Worm (Caenorhabditis elegans) whole organism, young adult: Measurements from ENCODE around the gene tra-2.

ENCODE experiments used
- B0261.1 ChIP-seq: sonication (generic microtip); optimal IDR thresholded peaks from 2 replicates; lab custom pipeline; 2016; ENCODE audit warnings: mild to moderate bottlenecking, missing genetic modification characterization, moderate library complexity, missing compliant biosample characterization
- B0336.3 ChIP-seq: fragments of 200-800 bp; sonication (Bioruptor generic); IDR thresholded peaks from 2 replicates; pipeline ENCODE4 v1.3.6; 2022; ENCODE audit warnings: missing genetic modification characterization, missing compliant biosample characterization
- C06A6.2 ChIP-seq: fragments of 200-800 bp; sonication (Bioruptor generic); conservative IDR thresholded peaks from 2 replicates; pipeline ENCODE4 v1.3.6; 2022; ENCODE audit warnings: missing genetic modification characterization, missing compliant biosample characterization
- F23B12.7 ChIP-seq: sonication (generic microtip); optimal IDR thresholded peaks from 2 replicates; lab custom pipeline; 2017; ENCODE audit warnings: missing genetic modification characterization, mild to moderate bottlenecking, missing compliant biosample characterization, antibody characterized with exemption, moderate library complexity; ENCODE audit not compliant: insufficient read depth
- F39B2.1 ChIP-seq: fragments of 200-800 bp; sonication (Bioruptor generic); IDR thresholded peaks from 2 replicates; pipeline ENCODE4 v1.3.6; 2022; ENCODE audit warnings: missing genetic modification reagents, missing genetic modification characterization, missing compliant biosample characterization
- F55B11.4 ChIP-seq: sonication (generic microtip); optimal IDR thresholded peaks from 2 replicates; lab custom pipeline; 2016; ENCODE audit warnings: missing compliant biosample characterization, missing genetic modification characterization, borderline replicate concordance; ENCODE audit not compliant: insufficient read depth
- F57C9.4 ChIP-seq: sonication (generic microtip); optimal IDR thresholded peaks from 2 replicates; lab custom pipeline; 2017; ENCODE audit warnings: mild to moderate bottlenecking, missing genetic modification characterization, missing compliant biosample characterization
- Y53F4B.3 ChIP-seq: fragments of 200-800 bp; sonication (Bioruptor generic); IDR thresholded peaks from 2 replicates; pipeline ENCODE4 v1.3.6; 2022; ENCODE audit warnings: missing genetic modification reagents, missing genetic modification characterization, missing compliant biosample characterization
- Y95B8A.8 ChIP-seq: fragments of 200-800 bp; sonication (Bioruptor generic); IDR thresholded peaks from 2 replicates; pipeline ENCODE4 v1.3.6; 2022; ENCODE audit warnings: missing genetic modification reagents, missing genetic modification characterization, missing compliant biosample characterization
- aptf-3 ChIP-seq: fragments of 200-800 bp; sonication (Bioruptor generic); IDR thresholded peaks from 2 replicates; pipeline ENCODE4 v1.3.6; 2022; ENCODE audit warnings: missing genetic modification characterization, missing compliant biosample characterization
- attf-3 ChIP-seq: fragments of 200-800 bp; sonication (Bioruptor generic); conservative IDR thresholded peaks from 2 replicates; pipeline ENCODE4 v1.3.6; 2022; ENCODE audit warnings: missing genetic modification reagents, missing genetic modification characterization, missing compliant biosample characterization
- attf-5 ChIP-seq: fragments of 200-800 bp; sonication (Bioruptor generic); optimal IDR thresholded peaks from 2 replicates; lab custom pipeline; 2018; ENCODE audit warnings: mild to moderate bottlenecking, missing genetic modification characterization, missing compliant biosample characterization
- bed-1 ChIP-seq: fragments of 200-800 bp; sonication (Bioruptor generic); IDR thresholded peaks from 2 replicates; pipeline ENCODE4 v1.3.6; 2022; ENCODE audit warnings: missing genetic modification reagents, missing genetic modification characterization, missing compliant biosample characterization
- ccch-3 ChIP-seq: fragments of 200-800 bp; sonication (Bioruptor generic); optimal IDR thresholded peaks from 2 replicates; lab custom pipeline; 2018; ENCODE audit warnings: mild to moderate bottlenecking, missing genetic modification characterization, missing compliant biosample characterization
- cebp-1 ChIP-seq, 2 experiments: fragments of 200-800 bp in 1 of 2; sonication (Bioruptor generic) in 1 of 2; sonication (generic microtip) in 1 of 2; IDR thresholded peaks in 1 of 2; optimal IDR thresholded peaks in 1 of 2; 2 replicates each; pipeline versions ENCODE4 v1.3.6 to Lab custom; 2017 to 2022; ENCODE audit warnings: missing compliant biosample characterization in 2 of 2, missing genetic modification characterization in 2 of 2, mild to moderate bottlenecking in 1 of 2, missing genetic modification reagents in 1 of 2, moderate library complexity in 1 of 2
- ceh-58 ChIP-seq: fragments of 200-800 bp; sonication (Bioruptor generic); IDR thresholded peaks from 2 replicates; pipeline ENCODE4 v1.3.6; 2022; ENCODE audit warnings: missing genetic modification characterization, missing compliant biosample characterization
- ceh-79 ChIP-seq: sonication (generic microtip); optimal IDR thresholded peaks from 2 replicates; lab custom pipeline; 2017; ENCODE audit warnings: mild to moderate bottlenecking, missing genetic modification characterization, missing compliant biosample characterization
- chd-7 ChIP-seq: sonication (generic microtip); optimal IDR thresholded peaks from 2 replicates; lab custom pipeline; 2016; ENCODE audit warnings: mild to moderate bottlenecking, missing genetic modification characterization, moderate library complexity, missing compliant biosample characterization
- dox-1 ChIP-seq: fragments of 200-800 bp; sonication (Bioruptor generic); IDR thresholded peaks from 2 replicates; pipeline ENCODE4 v1.3.6; 2022; ENCODE audit warnings: missing genetic modification reagents, missing genetic modification characterization, missing compliant biosample characterization
- dpff-1 ChIP-seq: sonication (generic microtip); optimal IDR thresholded peaks from 2 replicates; lab custom pipeline; 2017; ENCODE audit warnings: mild to moderate bottlenecking, missing genetic modification characterization, missing compliant biosample characterization
- dpl-1 ChIP-seq: fragments of 150-350 bp; optimal IDR thresholded peaks from 2 replicates; lab custom pipeline; 2014; ENCODE audit warnings: missing biosample characterization, missing genetic modification reagents, missing genetic modification characterization
- efl-1 ChIP-seq: fragments of 150-350 bp; optimal IDR thresholded peaks from 2 replicates; lab custom pipeline; 2014; ENCODE audit warnings: missing biosample characterization, missing genetic modification reagents, missing genetic modification characterization
- egl-18 ChIP-seq: fragments of 200-800 bp; sonication (Bioruptor generic); IDR thresholded peaks from 2 replicates; pipeline ENCODE4 v1.3.6; 2022; ENCODE audit warnings: missing genetic modification reagents, missing genetic modification characterization, missing compliant biosample characterization
- gei-17 ChIP-seq: fragments of 200-800 bp; sonication (Bioruptor generic); optimal IDR thresholded peaks from 2 replicates; lab custom pipeline; 2018; ENCODE audit warnings: mild to moderate bottlenecking, missing genetic modification characterization, missing compliant biosample characterization
- lin-40 ChIP-seq: sonication (generic microtip); optimal IDR thresholded peaks from 2 replicates; lab custom pipeline; 2016; ENCODE audit warnings: missing genetic modification characterization, mild to moderate bottlenecking, missing compliant biosample characterization, missing genotype, missing genetic modification reagents
- lsl-1 ChIP-seq: fragments of 200-800 bp; sonication (Bioruptor generic); optimal IDR thresholded peaks from 2 replicates; lab custom pipeline; 2018; ENCODE audit warnings: mild to moderate bottlenecking, missing genetic modification characterization, moderate library complexity, missing compliant biosample characterization
- lsy-27 ChIP-seq: sonication (generic microtip); optimal IDR thresholded peaks from 2 replicates; lab custom pipeline; 2017; ENCODE audit warnings: missing genetic modification characterization, mild to moderate bottlenecking, missing compliant biosample characterization, antibody characterized with exemption, missing genotype, borderline replicate concordance; ENCODE audit not compliant: insufficient read depth
- madf-10 ChIP-seq: sonication (generic microtip); optimal IDR thresholded peaks from 2 replicates; lab custom pipeline; 2016; ENCODE audit warnings: mild to moderate bottlenecking, missing genetic modification characterization, missing compliant biosample characterization
- mxl-1 ChIP-seq: sonication (generic microtip); optimal IDR thresholded peaks from 2 replicates; lab custom pipeline; 2016; ENCODE audit warnings: missing genetic modification characterization, missing compliant biosample characterization
- nhr-80 ChIP-seq: sonication (generic microtip); optimal IDR thresholded peaks from 2 replicates; lab custom pipeline; 2016; ENCODE audit warnings: missing genetic modification characterization, missing compliant biosample characterization
- snpc-1.1 ChIP-seq: sonication (generic microtip); optimal IDR thresholded peaks from 2 replicates; lab custom pipeline; 2017; ENCODE audit warnings: missing genetic modification characterization, mild to moderate bottlenecking, missing compliant biosample characterization, antibody characterized with exemption, moderate library complexity, missing genotype, missing genetic modification reagents; ENCODE audit not compliant: insufficient read depth
- snpc-3.4 ChIP-seq: sonication (generic microtip); optimal IDR thresholded peaks from 2 replicates; lab custom pipeline; 2017; ENCODE audit warnings: missing genetic modification characterization, mild to moderate bottlenecking, missing compliant biosample characterization, antibody characterized with exemption, moderate library complexity, missing genotype, missing genetic modification reagents
- snpc-4 ChIP-seq, 5 experiments: fragments of 150-350 bp in 1 of 5; sonication (generic microtip) in 4 of 5; optimal IDR thresholded peaks; 2 replicates each; lab custom pipeline; 2014 to 2018; ENCODE audit warnings: missing genetic modification characterization in 5 of 5, missing biosample characterization in 3 of 5, antibody characterized with exemption in 2 of 5, mild to moderate bottlenecking in 2 of 5, missing compliant biosample characterization in 2 of 5, missing genotype in 2 of 5, moderate library complexity in 2 of 5, missing genetic modification reagents in 1 of 5
- tbp1 ChIP-seq: fragments of 200-800 bp; sonication (Bioruptor generic); optimal IDR thresholded peaks from 2 replicates; lab custom pipeline; 2018; ENCODE audit warnings: mild to moderate bottlenecking, missing genetic modification characterization, missing compliant biosample characterization
- tbx-9 ChIP-seq: sonication (generic microtip); optimal IDR thresholded peaks from 2 replicates; lab custom pipeline; 2016; ENCODE audit warnings: borderline replicate concordance, missing genetic modification characterization, inconsistent platforms, missing compliant biosample characterization
- tlf-1 ChIP-seq: fragments of 200-800 bp; sonication (Bioruptor generic); optimal IDR thresholded peaks from 2 replicates; lab custom pipeline; 2018; ENCODE audit warnings: mild to moderate bottlenecking, missing genetic modification characterization, missing compliant biosample characterization
- xnd-1 ChIP-seq: sonication (generic microtip); optimal IDR thresholded peaks from 2 replicates; lab custom pipeline; 2016; ENCODE audit warnings: missing genotype, missing genetic modification reagents, missing genetic modification characterization, missing compliant biosample characterization
- ztf-18 ChIP-seq: sonication (generic microtip); optimal IDR thresholded peaks from 2 replicates; lab custom pipeline; 2016; ENCODE audit warnings: missing genotype, mild to moderate bottlenecking, missing genetic modification characterization, missing compliant biosample characterization
- ztf-28 ChIP-seq: fragments of 200-800 bp; sonication (Bioruptor generic); IDR thresholded peaks from 2 replicates; pipeline ENCODE4 v1.3.6; 2022; ENCODE audit warnings: missing genetic modification reagents, missing genetic modification characterization, missing compliant biosample characterization
- ztf-3 ChIP-seq: fragments of 200-800 bp; sonication (Bioruptor generic); optimal IDR thresholded peaks from 2 replicates; lab custom pipeline; 2018; ENCODE audit warnings: mild to moderate bottlenecking, missing genetic modification characterization, missing compliant biosample characterization

The tra-2 gene

ce11 chrII:6992949-6993348 is 27.5 kb upstream of the tra-2 start (continued):
- TF ChIP-seq C06A6.2 (GFP tag; lab: Robert Waterston, UW) (no peak), Y53F4B.3 (GFP tag; lab: Robert Waterston, UW) (no peak), attf-5 (GFP tag; lab: Kevin White, UChicago) (peak; percentile 6), ztf-28 (no peak), bed-1 (GFP tag; lab: Robert Waterston, UW) (no peak), lin-40 (tag; lab: Kevin White, UChicago) (peak; percentile 40), snpc-3.4 (tag; lab: Kevin White, UChicago) (no peak), dox-1 (no peak), dpl-1 (GFP tag; lab: Kevin White, UChicago) (no peak), dpff-1 (tag; lab: Kevin White, UChicago) (no peak)

DNA sequence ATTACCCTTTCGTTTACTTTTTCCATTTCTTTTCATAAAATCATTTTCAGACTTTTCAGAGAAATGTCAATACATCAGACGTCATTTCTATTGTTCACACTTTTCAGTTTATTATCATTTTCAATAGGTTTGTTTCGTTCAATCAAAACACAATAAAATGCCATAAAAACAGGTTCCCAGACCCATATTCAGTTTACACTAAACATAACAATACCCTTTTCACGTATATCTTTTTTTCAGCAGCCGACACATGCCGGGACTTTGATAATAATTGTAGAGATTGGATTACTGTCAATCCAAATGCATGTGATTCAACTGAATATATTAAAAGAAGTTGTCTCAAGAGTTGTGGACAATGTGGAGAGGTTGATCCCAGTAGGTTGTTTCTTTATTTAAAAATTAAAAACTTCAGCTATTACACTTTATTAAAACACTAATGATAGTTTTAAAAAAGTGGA is 24.4 kb upstream of the tra-2 start, which contains the start of gene C15F1.1:
Gene C15F1.1, plus strand, starts transcription at position 51 of the 458 bp plus-strand sequence.
- no peak for TF ChIP-seq tbp1 (GFP tag; lab: Kevin White, UChicago)
- TF ChIP-seq snpc-4 (GFP tag; optimal IDR thresholded peaks at IDR 0.05; lab: Kevin White, UChicago) = no peak
- peak in 2 of 4 experiments; percentile 32 to 56 for TF ChIP-seq snpc-4 (tag; optimal IDR thresholded peaks at IDR 0.05; lab: Kevin White, UChicago)

- TF ChIP-seq B0261.1 (tag; lab: Kevin White, UChicago) (peak; percentile 3), tbp1 (GFP tag; lab: Kevin White, UChicago) (peak; percentile 59)
- TF ChIP-seq, all 124 proteins: peak for 2; not testable (repeated sequence) for 122
These were observed 17.5 kb upstream of the tra-2 start for ce11 chrII:6982949-6983348.

ce11 chrII:6979646-6980045 is 14.2 kb upstream of the tra-2 start, which contains the start of gene C15F1.2:
Gene C15F1.2 (plus strand): TSS chrII:6979953.
- no peak for TF ChIP-seq nhr-80 (tag; lab: Kevin White, UChicago)
- TF ChIP-seq gei-17 (GFP tag; lab: Kevin White, UChicago) = no peak
- no peak for TF ChIP-seq mxl-1 (tag; lab: Kevin White, UChicago)
- TF ChIP-seq xnd-1 (tag; lab: Kevin White, UChicago) = no peak
- TF ChIP-seq snpc-1.1 (tag; lab: Kevin White, UChicago) = no peak
- no peak for TF ChIP-seq cebp-1 (GFP tag; IDR thresholded peaks at IDR 0.05; lab: Robert Waterston, UW)
- no peak for TF ChIP-seq cebp-1 (tag; optimal IDR thresholded peaks at IDR 0.05; lab: Kevin White, UChicago)
- TF ChIP-seq ccch-3 = no peak
- TF ChIP-seq madf-10 (tag; lab: Kevin White, UChicago) = no peak
- no peak for TF ChIP-seq ceh-58 (GFP tag; lab: Robert Waterston, UW)
- no peak for TF ChIP-seq Y95B8A.8 (GFP tag; lab: Robert Waterston, UW)
- no peak for TF ChIP-seq chd-7
- TF ChIP-seq lin-40 (tag; lab: Kevin White, UChicago) = no peak
- no peak for TF ChIP-seq tlf-1 (GFP tag; lab: Kevin White, UChicago)
- no peak for TF ChIP-seq aptf-3 (GFP tag; lab: Robert Waterston, UW)
- TF ChIP-seq F23B12.7 (tag; lab: Kevin White, UChicago) = no peak
- TF ChIP-seq egl-18 (GFP tag; lab: Robert Waterston, UW) = no peak
- no peak for TF ChIP-seq efl-1 (GFP tag; lab: Kevin White, UChicago)
- TF ChIP-seq lsl-1 (GFP tag; lab: Kevin White, UChicago) = no peak

DNA sequence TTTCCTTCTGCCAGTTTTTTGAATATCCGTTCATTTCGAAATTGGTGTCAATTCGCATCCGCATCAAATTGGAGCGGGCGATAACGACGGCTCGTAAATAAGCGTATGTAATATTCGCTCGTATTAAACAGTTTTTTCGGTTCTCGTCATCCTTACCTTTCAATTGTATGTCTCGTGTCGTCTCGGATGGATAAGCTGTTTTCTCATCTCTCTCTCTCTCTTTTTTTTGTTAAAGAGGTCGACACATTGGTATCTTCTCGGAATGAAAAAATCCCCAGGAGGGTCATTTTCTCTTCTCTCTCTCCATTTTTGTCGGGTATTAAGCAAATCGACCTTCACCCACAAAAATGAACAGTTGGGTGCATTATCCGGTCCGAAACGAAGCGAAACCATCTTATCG is 13.4 kb upstream of the tra-2 start:
- TF ChIP-seq F57C9.4 = no peak
- no peak for TF ChIP-seq ztf-18 (tag; lab: Kevin White, UChicago)
- TF ChIP-seq snpc-4 (GFP tag; optimal IDR thresholded peaks at IDR 0.05; lab: Kevin White, UChicago) = no peak
- TF ChIP-seq snpc-4 (tag; optimal IDR thresholded peaks at IDR 0.05; lab: Kevin White, UChicago) = no peak
- no peak for TF ChIP-seq ceh-79
- TF ChIP-seq F55B11.4 = no peak
- TF ChIP-seq F39B2.1 (GFP tag; lab: Robert Waterston, UW) = no peak
- no peak for TF ChIP-seq attf-3 (GFP tag; lab: Robert Waterston, UW)
- TF ChIP-seq B0336.3 = no peak
- no peak for TF ChIP-seq lsy-27 (tag; lab: Kevin White, UChicago)
- no peak for TF ChIP-seq ztf-3 (GFP tag; lab: Kevin White, UChicago)
- TF ChIP-seq tbx-9 (tag; lab: Kevin White, UChicago) = no peak
